Worm (Caenorhabditis elegans) whole organism, midembryonic: ENCODE measurements around the gene msp-50.
"Not testable (repeated sequence)": the region's sequence is repeated elsewhere in the genome, so short reads cannot be mapped to it uniquely, and the experiment has no call there.

Source experiments
- T22C8.4 ChIP-seq: fragments of 200-800 bp; sonication (Bioruptor generic); IDR thresholded peaks from 2 replicates; pipeline ENCODE4 v1.3.6; 2022; ENCODE audit warnings: missing genetic modification characterization, missing compliant biosample characterization
- cog-1 ChIP-seq: sonication (generic microtip); optimal IDR thresholded peaks from 2 replicates; lab custom pipeline; 2016; ENCODE audit warnings: missing genetic modification characterization, missing compliant biosample characterization
- flt-1 ChIP-seq: fragments of 200-800 bp; sonication (Bioruptor generic); IDR thresholded peaks from 2 replicates; pipeline ENCODE4 v1.3.6; 2022; ENCODE audit warnings: missing genetic modification characterization, missing compliant biosample characterization
- klf-2 ChIP-seq: fragments of 200-800 bp; sonication (Bioruptor generic); conservative IDR thresholded peaks from 2 replicates; pipeline ENCODE4 v1.3.6; 2022; ENCODE audit warnings: missing genetic modification reagents, missing genetic modification characterization, missing compliant biosample characterization
- med-1 ChIP-seq: sonication (generic microtip); optimal IDR thresholded peaks from 2 replicates; lab custom pipeline; 2017; ENCODE audit warnings: missing genetic modification characterization, mild to moderate bottlenecking, missing compliant biosample characterization, antibody characterized with exemption, missing genetic modification reagents; ENCODE audit not compliant: insufficient read depth
- ref-1 ChIP-seq: fragments of 200-800 bp; sonication (Bioruptor generic); conservative IDR thresholded peaks from 2 replicates; pipeline ENCODE4 v1.3.6; 2022; ENCODE audit warnings: missing genetic modification reagents, missing genetic modification characterization, missing compliant biosample characterization
- tab-1 ChIP-seq: fragments of 200-800 bp; sonication (Bioruptor generic); IDR thresholded peaks from 2 replicates; pipeline ENCODE4 v1.3.6; 2022; ENCODE audit warnings: missing genetic modification characterization, missing compliant biosample characterization
- ztf-23 ChIP-seq: fragments of 200-800 bp; sonication (Bioruptor generic); IDR thresholded peaks from 2 replicates; pipeline ENCODE4 v1.3.6; 2022; ENCODE audit warnings: missing genetic modification reagents, missing genetic modification characterization, missing compliant biosample characterization
- ztf-29 ChIP-seq: fragments of 200-800 bp; sonication (Bioruptor generic); IDR thresholded peaks from 2 replicates; pipeline ENCODE4 v1.3.6; 2022; ENCODE audit warnings: missing genetic modification reagents, missing genetic modification characterization, missing compliant biosample characterization

msp-50 gene

DNA sequence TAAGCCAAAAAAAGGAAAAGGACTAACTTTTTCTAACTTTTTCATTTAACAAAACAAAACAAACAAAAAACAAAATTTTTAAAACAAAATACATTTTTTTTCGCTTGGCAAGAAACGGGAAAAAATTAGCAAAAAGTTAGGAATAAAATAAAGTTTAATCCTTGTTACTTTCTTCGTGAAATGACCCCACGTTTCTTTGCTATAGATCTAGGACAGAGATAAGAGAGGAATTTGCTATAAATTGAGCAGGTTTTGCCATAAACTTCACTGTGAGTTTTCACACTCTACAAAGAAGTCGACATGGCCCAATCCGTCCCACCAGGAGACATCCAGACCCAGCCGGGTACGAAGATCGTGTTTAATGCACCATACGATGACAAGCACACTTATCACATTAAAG lies at the start of gene msp-50:
TSS of gene msp-50 (plus strand) at position 301 of the 400 bp plus-strand sequence.
- TF ChIP-seq tab-1 (GFP tag; lab: Robert Waterston, UW) (no peak), klf-2 (GFP tag; lab: Robert Waterston, UW) (no peak), T22C8.4 (GFP tag; lab: Robert Waterston, UW) (no peak), ztf-23 (GFP tag; lab: Robert Waterston, UW) (no peak), ref-1 (GFP tag; lab: Robert Waterston, UW) (no peak), ztf-29 (no peak), med-1 (no peak), flt-1 (GFP tag; lab: Robert Waterston, UW) (no peak), cog-1 (tag; lab: Kevin White, UChicago) (no peak)

DNA sequence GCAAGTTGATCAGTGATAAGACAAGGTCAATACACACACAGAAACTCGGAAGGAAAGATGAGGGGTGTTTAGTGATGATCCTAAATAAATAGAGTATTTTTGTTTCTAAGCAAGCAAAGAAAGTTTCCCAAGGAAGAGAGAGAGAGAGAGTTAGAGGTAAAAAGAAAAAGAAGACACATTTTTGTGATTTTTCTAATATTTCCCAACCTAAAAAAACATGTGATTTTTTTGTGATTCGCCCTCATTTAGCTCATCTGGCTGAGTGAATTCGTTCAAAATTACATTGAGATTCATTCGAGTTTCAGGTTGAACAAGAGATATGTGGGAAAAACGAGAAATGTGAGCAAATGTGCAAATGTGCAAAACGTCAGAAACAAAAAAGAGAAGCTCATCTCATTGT lies 48.8 kb upstream of the msp-50 start, which contains the start of gene srb-16:
TSS of gene srb-16 (minus strand) at position 101 of the 400 bp plus-strand sequence.
- TF ChIP-seq flt-1 (GFP tag; lab: Robert Waterston, UW) (no peak), klf-2 (GFP tag; lab: Robert Waterston, UW) (no peak), T22C8.4 (GFP tag; lab: Robert Waterston, UW) (no peak), cog-1 (tag; lab: Kevin White, UChicago) (no peak), ref-1 (GFP tag; lab: Robert Waterston, UW) (no peak), ztf-23 (GFP tag; lab: Robert Waterston, UW) (no peak), med-1 (no peak), tab-1 (GFP tag; lab: Robert Waterston, UW) (no peak), ztf-29 (no peak)

ce11 chrII:5154540-5154939 lies 45.1 kb upstream of the msp-50 start, which contains the start of gene srb-12:
srb-12 (minus strand) TSS chrII:5154640.
- TF ChIP-seq ztf-23 (GFP tag; lab: Robert Waterston, UW), result no peak
- no peak for TF ChIP-seq ref-1 (GFP tag; lab: Robert Waterston, UW)
- no peak for TF ChIP-seq T22C8.4 (GFP tag; lab: Robert Waterston, UW)
- TF ChIP-seq ztf-29, result no peak
- no peak for TF ChIP-seq tab-1 (GFP tag; lab: Robert Waterston, UW)
- no peak for TF ChIP-seq med-1
- no peak for TF ChIP-seq flt-1 (GFP tag; lab: Robert Waterston, UW)
- no peak for TF ChIP-seq klf-2 (GFP tag; lab: Robert Waterston, UW)
- no peak for TF ChIP-seq cog-1 (tag; lab: Kevin White, UChicago)

ce11 chrII:5156983-5157382 lies 42.6 kb upstream of the msp-50 start, which contains the start of gene msp-45:
msp-45 (minus strand) TSS chrII:5157083.
- TF ChIP-seq ztf-23 (GFP tag; lab: Robert Waterston, UW) (no peak), klf-2 (GFP tag; lab: Robert Waterston, UW) (no peak), flt-1 (GFP tag; lab: Robert Waterston, UW) (no peak), med-1 (no peak), cog-1 (tag; lab: Kevin White, UChicago) (no peak), tab-1 (GFP tag; lab: Robert Waterston, UW) (no peak), T22C8.4 (GFP tag; lab: Robert Waterston, UW) (no peak), ref-1 (GFP tag; lab: Robert Waterston, UW) (no peak), ztf-29 (no peak)

ce11 chrII:5157525-5157924 lies 42.1 kb upstream of the msp-50 start, which contains the start of gene srb-13:
srb-13 (minus strand) TSS chrII:5157625.
- no peak for TF ChIP-seq ztf-29
- TF ChIP-seq ztf-23 (GFP tag; lab: Robert Waterston, UW), result no peak
- no peak for TF ChIP-seq med-1
- TF ChIP-seq ref-1 (GFP tag; lab: Robert Waterston, UW), result no peak
- no peak for TF ChIP-seq flt-1 (GFP tag; lab: Robert Waterston, UW)
- no peak for TF ChIP-seq tab-1 (GFP tag; lab: Robert Waterston, UW)
- TF ChIP-seq cog-1 (tag; lab: Kevin White, UChicago), result no peak
- no peak for TF ChIP-seq T22C8.4 (GFP tag; lab: Robert Waterston, UW)
- TF ChIP-seq klf-2 (GFP tag; lab: Robert Waterston, UW), result no peak

DNA sequence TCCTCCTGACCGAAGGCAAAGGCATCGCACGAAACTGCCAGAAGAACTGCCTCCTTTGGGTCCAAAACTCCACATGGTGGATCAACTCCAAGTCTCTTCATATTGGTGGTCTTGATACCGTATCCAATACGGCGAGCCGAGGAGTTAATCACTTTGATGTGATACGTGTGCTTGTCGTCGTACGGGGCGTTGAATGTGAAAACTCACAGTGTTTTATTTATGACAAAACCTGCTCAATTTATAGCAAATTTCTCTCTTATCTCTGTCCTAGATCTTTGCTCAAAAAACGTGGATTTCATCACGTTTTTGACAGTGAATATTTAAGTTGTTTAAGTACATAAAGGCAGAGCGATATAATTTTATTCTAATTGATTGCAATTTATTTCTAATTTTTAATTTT lies 40.8 kb upstream of the msp-50 start, which contains the start of gene F58A6.9:
TSS of gene F58A6.9 (minus strand) at position 101 of the 400 bp plus-strand sequence.
- TF ChIP-seq cog-1 (tag; lab: Kevin White, UChicago); ref-1 (GFP tag; lab: Robert Waterston, UW); med-1: not testable (repeated sequence)

DNA sequence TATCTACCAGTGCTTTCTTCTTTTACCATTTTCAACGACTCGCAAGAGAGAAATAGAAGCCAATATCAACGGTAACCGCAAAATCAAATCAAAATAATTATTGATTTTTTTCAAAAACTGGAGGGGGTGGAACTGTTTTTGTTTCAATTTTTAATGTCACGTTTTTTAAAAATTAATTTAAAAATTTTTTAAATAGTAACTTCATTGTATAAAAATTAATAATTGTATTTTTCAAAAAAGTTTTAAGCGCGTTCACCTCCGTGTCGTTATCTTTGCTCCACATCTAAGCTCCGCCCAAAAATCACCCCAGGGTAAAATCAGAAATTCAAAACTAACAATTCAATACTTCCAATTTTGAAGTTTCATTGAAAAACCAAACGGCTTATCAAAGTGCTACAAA lies 38.5 kb upstream of the msp-50 start, which contains the start of gene C27D6.11:
TSS of gene C27D6.11 (minus strand) at position 101 of the 400 bp plus-strand sequence.
- no peak for TF ChIP-seq tab-1 (GFP tag; lab: Robert Waterston, UW)
- TF ChIP-seq cog-1 (tag; lab: Kevin White, UChicago), result no peak
- TF ChIP-seq med-1, result no peak
- no peak for TF ChIP-seq ztf-29

- TF ChIP-seq klf-2 (GFP tag; lab: Robert Waterston, UW), result no peak
- no peak for TF ChIP-seq med-1
- TF ChIP-seq flt-1 (GFP tag; lab: Robert Waterston, UW), result no peak
- no peak for TF ChIP-seq tab-1 (GFP tag; lab: Robert Waterston, UW)
- TF ChIP-seq ztf-23 (GFP tag; lab: Robert Waterston, UW), result no peak
- no peak for TF ChIP-seq T22C8.4 (GFP tag; lab: Robert Waterston, UW)
- no peak for TF ChIP-seq cog-1 (tag; lab: Kevin White, UChicago)
- TF ChIP-seq ztf-29, result no peak
- no peak for TF ChIP-seq ref-1 (GFP tag; lab: Robert Waterston, UW)
These were observed 36.3 kb upstream of the msp-50 start, which contains the start of gene srb-5 for ce11 chrII:5163283-5163682. srb-5 (minus strand) TSS chrII:5163383.

DNA sequence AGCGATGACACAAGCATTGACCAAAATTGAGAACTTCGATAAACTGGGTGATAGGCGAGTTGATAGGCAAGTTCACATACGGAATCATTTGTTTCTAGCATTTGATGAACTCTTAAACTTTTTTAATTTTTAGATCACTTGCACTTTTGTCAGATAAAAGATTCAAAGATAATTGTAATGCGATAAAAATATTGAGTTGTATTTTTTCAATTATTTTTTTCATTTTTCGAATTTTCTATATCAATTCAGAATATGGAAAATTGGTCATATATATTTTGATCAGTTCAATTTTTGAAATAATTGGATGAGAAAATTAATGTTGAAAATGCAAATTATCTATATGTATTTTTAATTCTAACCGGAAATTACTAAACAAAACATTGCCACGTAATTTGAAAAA lies 32.9 kb upstream of the msp-50 start, which contains the start of gene srb-3:
TSS of gene srb-3 (minus strand) at position 101 of the 400 bp plus-strand sequence.
- TF ChIP-seq klf-2 (GFP tag; lab: Robert Waterston, UW) (no peak), tab-1 (GFP tag; lab: Robert Waterston, UW) (no peak), T22C8.4 (GFP tag; lab: Robert Waterston, UW) (no peak), flt-1 (GFP tag; lab: Robert Waterston, UW) (no peak), ztf-23 (GFP tag; lab: Robert Waterston, UW) (no peak), cog-1 (tag; lab: Kevin White, UChicago) (no peak), med-1 (no peak), ztf-29 (no peak), ref-1 (GFP tag; lab: Robert Waterston, UW) (no peak)
